Fruit fly (Drosophila melanogaster) S2 (cell line): Measurements from ENCODE around the gene Trf4-2.

Experiments used
- CG8478 ChIP-seq: fragments of >200 bp; optimal IDR thresholded peaks from 2 replicates; lab custom pipeline; 2018
- CTCF ChIP-seq, 2 experiments: fragments of >200 bp; optimal IDR thresholded peaks; 2 replicates each; lab custom pipeline; 2018

dm6 chr3R:24970323-24971067 lies 45.5 kb downstream of the Trf4-2 start:
- TF ChIP-seq CG8478 (no peak), CTCF (optimal IDR thresholded peaks at IDR 0.05; lab: Kevin White, UChicago) (no peak)
